Worm (Caenorhabditis elegans): Measurements from ENCODE around the gene lgc-14.

ce11 chrX:12086297-12086696 is 25.0 kb upstream of the lgc-14 start:
- TF ChIP-seq tab-1 (GFP tag; IDR thresholded peaks at IDR 0.05) (no peak), med-1 (GFP tag; optimal IDR thresholded peaks at IDR 0.05; ENCODE audit: insufficient read depth) (no peak), flt-1 (GFP tag; IDR thresholded peaks at IDR 0.05) (no peak), T22C8.4 (GFP tag; IDR thresholded peaks at IDR 0.05) (no peak), ztf-23 (GFP tag; IDR thresholded peaks at IDR 0.05) (no peak), ztf-29 (GFP tag; IDR thresholded peaks at IDR 0.05) (no peak), cog-1 (tag; optimal IDR thresholded peaks at IDR 0.05) (no peak)
